Worm (Caenorhabditis elegans) whole organism, L3 larva: ENCODE measurements around the gene faah-1.

Experiments used
- R02D3.7 ChIP-seq: fragments of 150-350 bp; optimal IDR thresholded peaks from 2 replicates; lab custom pipeline; 2014; ENCODE audit warnings: missing biosample characterization, missing genetic modification characterization
- ama-1 ChIP-seq: fragments of 150-350 bp; optimal IDR thresholded peaks from 2 replicates; lab custom pipeline; 2018
- ceh-16 ChIP-seq: sonication (generic microtip); optimal IDR thresholded peaks from 2 replicates; lab custom pipeline; 2017; ENCODE audit warnings: missing biosample characterization, missing genetic modification characterization
- ceh-82 ChIP-seq: fragments of 150-350 bp; optimal IDR thresholded peaks from 2 replicates; lab custom pipeline; 2014; ENCODE audit warnings: missing biosample characterization, missing genetic modification characterization
- daf-12 ChIP-seq: fragments of 150-350 bp; optimal IDR thresholded peaks from 2 replicates; lab custom pipeline; 2014; ENCODE audit warnings: missing biosample characterization, missing genetic modification reagents, missing genetic modification characterization
- egl-27 ChIP-seq: sonication (generic microtip); optimal IDR thresholded peaks from 4 replicates; lab custom pipeline; 2017; ENCODE audit warnings: missing biosample characterization, missing genetic modification reagents, missing genetic modification characterization
- elt-1 ChIP-seq: fragments of 150-350 bp; optimal IDR thresholded peaks from 2 replicates; lab custom pipeline; 2014; ENCODE audit warnings: missing biosample characterization, missing genetic modification characterization
- elt-2 ChIP-seq: sonication (generic microtip); optimal IDR thresholded peaks from 2 replicates; lab custom pipeline; 2016; ENCODE audit warnings: missing genetic modification reagents, mild to moderate bottlenecking, missing genetic modification characterization, missing compliant biosample characterization
- elt-3 ChIP-seq, 3 experiments: fragments of 150-350 bp in 1 of 3; sonication (generic microtip) in 2 of 3; optimal IDR thresholded peaks; 2 replicates in 2 of 3; 4 replicates in 1 of 3; lab custom pipeline; 2014 to 2017; ENCODE audit warnings: missing biosample characterization in 3 of 3, missing genetic modification characterization in 3 of 3
- fkh-10 ChIP-seq: sonication (generic microtip); optimal IDR thresholded peaks from 2 replicates; lab custom pipeline; 2017; ENCODE audit warnings: missing biosample characterization, missing genetic modification reagents, missing genetic modification characterization
- fkh-2 ChIP-seq: fragments of 150-350 bp; optimal IDR thresholded peaks from 2 replicates; lab custom pipeline; 2014; ENCODE audit warnings: missing biosample characterization, missing genetic modification reagents, missing genetic modification characterization
- fos-1 ChIP-seq: fragments of 150-350 bp; optimal IDR thresholded peaks from 2 replicates; lab custom pipeline; 2014; ENCODE audit warnings: missing biosample characterization, missing genetic modification characterization
- hmg-11 ChIP-seq: sonication (generic microtip); optimal IDR thresholded peaks from 2 replicates; lab custom pipeline; 2016; ENCODE audit warnings: missing genetic modification characterization, missing compliant biosample characterization
- jun-1 ChIP-seq: fragments of 150-350 bp; optimal IDR thresholded peaks from 2 replicates; lab custom pipeline; 2014; ENCODE audit warnings: missing biosample characterization, missing genetic modification reagents, missing genetic modification characterization
- lin-15B ChIP-seq: fragments of 150-350 bp; optimal IDR thresholded peaks from 2 replicates; lab custom pipeline; 2014; ENCODE audit warnings: missing biosample characterization, missing genetic modification characterization
- lsy-12 ChIP-seq: sonication (generic microtip); optimal IDR thresholded peaks from 2 replicates; lab custom pipeline; 2016; ENCODE audit warnings: mild to moderate bottlenecking, missing genetic modification characterization, missing compliant biosample characterization
- mdl-1 ChIP-seq: fragments of 150-350 bp; optimal IDR thresholded peaks from 2 replicates; lab custom pipeline; 2014; ENCODE audit warnings: missing biosample characterization, missing genetic modification characterization
- mml-1 ChIP-seq: fragments of 150-350 bp; sonication (generic microtip); optimal IDR thresholded peaks from 3 replicates; lab custom pipeline; 2014; ENCODE audit warnings: missing biosample characterization, missing genetic modification characterization
- nfya-1 ChIP-seq: sonication (generic microtip); optimal IDR thresholded peaks from 2 replicates; lab custom pipeline; 2017; ENCODE audit warnings: missing genetic modification characterization, mild to moderate bottlenecking, missing compliant biosample characterization, antibody characterized with exemption, moderate library complexity; ENCODE audit not compliant: insufficient read depth
- nhr-11 ChIP-seq: fragments of 150-350 bp; optimal IDR thresholded peaks from 2 replicates; lab custom pipeline; 2014; ENCODE audit warnings: missing biosample characterization, missing genetic modification characterization
- nhr-12 ChIP-seq: fragments of 150-350 bp; optimal IDR thresholded peaks from 2 replicates; lab custom pipeline; 2014; ENCODE audit warnings: missing biosample characterization, missing genetic modification characterization
- nhr-23 ChIP-seq: fragments of 150-350 bp; optimal IDR thresholded peaks from 2 replicates; lab custom pipeline; 2014; ENCODE audit warnings: missing biosample characterization, missing genetic modification reagents, missing genetic modification characterization
- nhr-237 ChIP-seq: fragments of 150-350 bp; optimal IDR thresholded peaks from 2 replicates; lab custom pipeline; 2014; ENCODE audit warnings: missing biosample characterization, missing genetic modification characterization
- nhr-25 ChIP-seq: sonication (generic microtip); optimal IDR thresholded peaks from 2 replicates; lab custom pipeline; 2017; ENCODE audit warnings: missing biosample characterization, missing genetic modification characterization
- nhr-28 ChIP-seq: fragments of 150-350 bp; optimal IDR thresholded peaks from 2 replicates; lab custom pipeline; 2014; ENCODE audit warnings: missing biosample characterization, missing genetic modification characterization
- nhr-43 ChIP-seq: sonication (generic microtip); optimal IDR thresholded peaks from 2 replicates; lab custom pipeline; 2016; ENCODE audit warnings: mild to moderate bottlenecking, missing genetic modification characterization, missing compliant biosample characterization; ENCODE audit not compliant: poor library complexity, severe bottlenecking
- nhr-76 ChIP-seq: fragments of 150-350 bp; sonication (generic microtip); optimal IDR thresholded peaks from 5 replicates; lab custom pipeline; 2014; ENCODE audit warnings: missing biosample characterization, missing genetic modification characterization
- pha-4 ChIP-seq: fragments of 150-350 bp; optimal IDR thresholded peaks from 2 replicates; lab custom pipeline; 2014; ENCODE audit warnings: missing biosample characterization, missing genetic modification reagents, missing genetic modification characterization
- pqm-1 ChIP-seq: fragments of 150-350 bp; optimal IDR thresholded peaks from 2 replicates; lab custom pipeline; 2017; ENCODE audit warnings: missing biosample characterization, missing genetic modification characterization, inconsistent platforms
- sea-2 ChIP-seq: fragments of 150-350 bp; sonication (generic microtip); optimal IDR thresholded peaks from 4 replicates; lab custom pipeline; 2014; ENCODE audit warnings: missing biosample characterization, missing genetic modification reagents, missing genetic modification characterization
- skn-1 ChIP-seq: fragments of 150-350 bp; optimal IDR thresholded peaks from 2 replicates; lab custom pipeline; 2014; ENCODE audit warnings: missing biosample characterization, missing genetic modification characterization
- tbx-2 ChIP-seq: sonication (generic microtip); optimal IDR thresholded peaks from 2 replicates; lab custom pipeline; 2016; ENCODE audit warnings: mild to moderate bottlenecking, missing genetic modification characterization, missing compliant biosample characterization
- unc-39 ChIP-seq: sonication (generic microtip); optimal IDR thresholded peaks from 4 replicates; lab custom pipeline; 2017; ENCODE audit warnings: missing biosample characterization, missing genetic modification characterization
- zag-1 ChIP-seq: fragments of 150-350 bp; optimal IDR thresholded peaks from 2 replicates; lab custom pipeline; 2014; ENCODE audit warnings: missing biosample characterization, missing genetic modification characterization
- ztf-4 ChIP-seq: fragments of 150-350 bp; optimal IDR thresholded peaks from 2 replicates; lab custom pipeline; 2014; ENCODE audit warnings: missing biosample characterization, missing genetic modification characterization

The faah-1 gene

DNA sequence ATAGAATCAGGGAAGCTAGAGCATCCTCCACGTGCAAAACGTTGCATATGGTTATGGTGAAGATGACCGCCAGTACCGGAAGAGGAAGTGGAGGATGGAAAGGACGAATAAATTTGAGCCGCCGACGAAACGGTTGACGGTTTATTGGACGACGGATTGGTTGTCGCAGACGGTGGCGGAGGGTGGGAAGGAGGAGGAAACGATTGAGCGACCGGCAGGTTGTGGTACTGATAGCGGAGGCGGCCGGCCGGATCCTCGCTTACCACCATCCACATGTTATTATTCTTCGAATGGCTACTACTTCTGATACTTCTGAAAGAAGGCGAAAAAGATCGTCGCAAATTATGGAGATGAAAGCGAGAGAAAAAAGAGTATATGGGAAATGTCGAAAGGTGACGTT lies 33.7 kb downstream of the faah-1 start:
- no peak for TF ChIP-seq R02D3.7 (tag; lab: Kevin White, UChicago)
- no peak for TF ChIP-seq elt-1 (tag; lab: Kevin White, UChicago)
- no peak for TF ChIP-seq lin-15B (tag; lab: Kevin White, UChicago)
- no peak for TF ChIP-seq lsy-12 (tag; lab: Kevin White, UChicago)
- TF ChIP-seq nhr-25 (tag; lab: Kevin White, UChicago) = no peak
- TF ChIP-seq mdl-1 = no peak
- TF ChIP-seq daf-12 (tag; lab: Kevin White, UChicago) = no peak
- no peak for TF ChIP-seq hmg-11 (tag; lab: Kevin White, UChicago)
- no peak for TF ChIP-seq fos-1
- TF ChIP-seq fkh-2 = no peak
- TF ChIP-seq ceh-16 (tag; lab: Kevin White, UChicago) = no peak
- no peak for TF ChIP-seq ceh-82
- no peak for TF ChIP-seq nhr-76 (tag; lab: Kevin White, UChicago)

DNA sequence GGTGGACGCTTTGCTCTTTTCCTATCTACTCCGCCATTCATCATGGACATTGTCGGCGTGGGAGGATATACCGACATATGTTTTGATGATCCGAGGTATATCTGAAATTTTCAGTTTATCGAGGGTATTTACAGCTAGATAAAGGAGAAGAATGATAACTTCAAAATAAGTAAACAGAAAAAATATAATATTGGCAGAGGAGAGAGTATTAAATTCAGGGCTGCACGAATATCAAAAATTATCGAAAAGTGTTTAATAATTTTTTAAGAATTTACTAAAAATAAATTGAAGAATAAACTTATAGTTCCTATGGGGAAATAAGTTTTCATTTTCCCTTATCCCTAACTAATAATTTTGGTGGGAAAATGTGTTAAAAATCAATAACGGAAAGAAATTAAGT lies 39.7 kb downstream of the faah-1 start, which contains the start of gene wsp-1:
Gene wsp-1, minus strand, starts transcription at position 101 of the 400 bp plus-strand sequence.
- TF ChIP-seq pqm-1 (no peak), nfya-1 (tag; lab: Kevin White, UChicago) (no peak), lin-15B (tag; lab: Kevin White, UChicago) (no peak)
- TF ChIP-seq, all 47 proteins: peak for 0

DNA sequence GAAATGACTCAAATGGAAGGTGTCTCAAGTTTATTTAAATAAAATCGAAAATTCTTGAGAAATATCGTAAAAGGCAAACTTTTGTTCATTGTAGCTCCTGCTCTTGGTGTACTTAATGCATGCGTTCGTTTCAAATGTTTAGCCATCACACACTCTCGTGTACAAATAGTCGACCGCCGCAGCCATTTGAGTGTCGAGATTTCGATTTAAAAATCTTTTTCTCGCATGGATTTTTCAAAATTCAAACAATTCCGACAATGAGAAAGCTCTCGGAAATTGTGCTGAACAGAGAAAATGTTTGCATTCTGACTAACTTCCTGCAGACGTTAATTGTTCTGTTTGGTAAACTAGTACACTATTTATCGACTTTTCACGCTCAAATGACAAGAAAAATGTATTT lies 40.1 kb downstream of the faah-1 start:
- TF ChIP-seq fkh-10 (GFP tag; lab: Kevin White, UChicago) (no peak), jun-1 (tag; lab: Kevin White, UChicago) (no peak), R02D3.7 (tag; lab: Kevin White, UChicago) (no peak), egl-27 (tag; lab: Kevin White, UChicago) (no peak), mml-1 (no peak), lin-15B (tag; lab: Kevin White, UChicago) (no peak), nhr-28 (tag; lab: Kevin White, UChicago) (no peak), zag-1 (tag; lab: Kevin White, UChicago) (no peak), nhr-11 (tag; lab: Kevin White, UChicago) (no peak), fkh-2 (no peak), nhr-12 (no peak)

DNA sequence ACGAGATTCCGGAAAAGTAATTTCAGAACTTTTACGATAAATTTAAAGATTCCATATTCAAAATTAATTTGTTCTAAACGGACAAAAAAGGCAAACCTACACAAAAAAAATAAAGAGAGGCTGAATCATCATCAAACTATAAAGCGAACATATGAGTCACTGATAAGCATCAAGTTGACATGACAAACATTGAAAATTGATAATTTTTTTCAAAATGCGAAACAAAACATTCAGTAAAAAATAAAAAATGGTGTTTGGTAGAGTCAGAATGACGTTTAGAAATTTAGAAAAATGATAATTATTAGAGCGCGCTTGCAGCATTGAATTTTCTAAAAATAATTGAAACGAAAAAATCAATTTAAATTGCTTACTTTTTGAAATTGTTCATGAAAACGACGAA lies 40.6 kb downstream of the faah-1 start:
- TF ChIP-seq ztf-4 (tag; lab: Kevin White, UChicago) = no peak
- no peak for TF ChIP-seq daf-12 (tag; lab: Kevin White, UChicago)
- no peak for TF ChIP-seq ama-1
- TF ChIP-seq pha-4 (tag; lab: Kevin White, UChicago) = peak; percentile 66
- no peak for TF ChIP-seq fos-1
- peak; percentile 77 for TF ChIP-seq elt-2 (tag; lab: Kevin White, UChicago)
- no peak for TF ChIP-seq nhr-237
- TF ChIP-seq pqm-1 = peak; percentile 18
- TF ChIP-seq skn-1 = peak; percentile 27
- no peak for TF ChIP-seq elt-3 (tag; optimal IDR thresholded peaks at IDR 0.05; lab: Kevin White, UChicago)
- TF ChIP-seq fkh-2 = no peak
- TF ChIP-seq nhr-11 (tag; lab: Kevin White, UChicago) = no peak
- no peak for TF ChIP-seq ceh-82
- TF ChIP-seq nhr-76 (tag; lab: Kevin White, UChicago) = no peak

DNA sequence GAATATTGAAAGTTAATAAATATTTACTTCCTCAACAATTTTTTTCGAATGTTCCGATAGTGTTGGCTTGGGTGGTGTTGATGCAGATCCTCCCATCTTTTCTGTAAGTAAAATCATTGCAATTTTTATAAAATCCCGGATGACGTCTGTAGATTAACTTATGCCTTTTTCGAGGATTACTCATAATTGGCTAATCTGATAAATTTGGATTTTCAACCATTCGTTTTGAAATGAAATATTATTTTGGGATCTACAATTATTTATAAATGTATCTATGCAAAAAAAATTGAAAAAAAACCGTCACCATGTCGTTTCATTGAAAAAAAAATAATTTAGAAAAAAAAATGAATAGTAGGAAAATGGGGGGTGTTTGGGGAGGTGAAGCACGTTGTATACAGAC lies 41.9 kb downstream of the faah-1 start, which contains the start of gene glrx-22:
Gene glrx-22, minus strand, starts transcription at position 101 of the 400 bp plus-strand sequence.
- TF ChIP-seq nhr-25 (tag; lab: Kevin White, UChicago) (no peak), tbx-2 (tag; lab: Kevin White, UChicago) (no peak), nfya-1 (tag; lab: Kevin White, UChicago) (no peak), sea-2 (GFP tag; lab: Kevin White, UChicago) (no peak), fkh-10 (GFP tag; lab: Kevin White, UChicago) (no peak), nhr-43 (tag; lab: Kevin White, UChicago) (no peak)

DNA sequence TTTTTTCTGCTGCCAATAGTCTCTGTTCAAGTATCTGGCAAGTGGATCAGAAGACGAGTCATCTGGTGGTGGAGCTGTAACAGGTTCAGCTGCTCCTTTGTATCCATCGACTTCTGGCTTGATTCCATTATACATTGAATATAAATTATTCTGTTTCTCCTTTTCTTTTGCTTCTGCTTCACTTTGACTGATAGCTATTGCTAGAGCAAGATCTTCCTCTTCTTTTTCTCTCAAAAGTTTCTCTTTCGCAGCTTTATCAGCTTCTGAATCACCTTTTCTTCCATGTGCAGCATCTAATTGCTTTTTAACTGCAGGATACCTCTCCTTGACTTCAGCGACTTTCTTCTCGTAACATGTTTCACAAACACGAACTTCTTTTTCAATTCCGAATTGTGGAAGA lies 44.4 kb downstream of the faah-1 start:
- TF ChIP-seq elt-1 (tag; lab: Kevin White, UChicago) = no peak
- no peak for TF ChIP-seq nhr-23 (tag; lab: Kevin White, UChicago)
- TF ChIP-seq unc-39 (tag; lab: Kevin White, UChicago) = no peak
